Worm (Caenorhabditis elegans): Measurements from ENCODE around the gene oac-37.

oac-37 gene

DNA sequence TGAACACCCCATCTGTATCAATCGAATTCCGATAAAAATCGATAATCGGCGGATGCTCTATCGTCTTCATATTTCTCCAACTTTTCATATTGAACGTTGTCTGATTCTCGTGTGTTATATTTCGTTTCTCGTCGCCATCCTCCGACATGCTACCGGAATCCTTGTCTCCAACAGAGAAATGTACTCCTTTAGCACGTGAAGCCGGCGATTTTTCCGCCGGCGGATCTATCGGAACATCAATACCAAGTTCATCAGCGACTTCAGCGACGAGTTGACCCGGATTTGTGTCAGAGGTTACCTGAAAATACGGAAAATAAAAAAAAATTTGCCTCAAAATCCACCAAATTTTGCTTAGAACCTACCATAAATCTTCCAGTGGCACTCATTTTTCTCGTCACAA lies 30.6 kb upstream of the oac-37 start:
- TF ChIP-seq nhr-25 (tag; optimal IDR thresholded peaks at IDR 0.05) (no peak), lsy-12 (tag; optimal IDR thresholded peaks at IDR 0.05) (no peak), mdl-1 (tag; optimal IDR thresholded peaks at IDR 0.05) (no peak), lin-15B (tag; optimal IDR thresholded peaks at IDR 0.05) (no peak), lin-39 (tag; optimal IDR thresholded peaks at IDR 0.05) (no peak), egl-27 (tag; optimal IDR thresholded peaks at IDR 0.05) (no peak), fkh-2 (tag; optimal IDR thresholded peaks at IDR 0.05) (no peak), ZK546.5 (tag; optimal IDR thresholded peaks at IDR 0.05) (no peak), pqm-1 (tag; optimal IDR thresholded peaks at IDR 0.05) (no peak), unc-39 (tag; optimal IDR thresholded peaks at IDR 0.05) (no peak), egl-5 (tag; optimal IDR thresholded peaks at IDR 0.05) (no peak), nhr-28 (tag; optimal IDR thresholded peaks at IDR 0.05) (no peak), tbx-2 (tag; optimal IDR thresholded peaks at IDR 0.05) (no peak), unc-62 (GFP tag; optimal IDR thresholded peaks at IDR 0.05) (no peak), nhr-11 (tag; optimal IDR thresholded peaks at IDR 0.05) (no peak), fos-1 (tag; optimal IDR thresholded peaks at IDR 0.05) (no peak), nhr-12 (tag; optimal IDR thresholded peaks at IDR 0.05) (no peak), ceh-28 (tag; optimal IDR thresholded peaks at IDR 0.05) (no peak), nhr-23 (tag; optimal IDR thresholded peaks at IDR 0.05) (no peak)

DNA sequence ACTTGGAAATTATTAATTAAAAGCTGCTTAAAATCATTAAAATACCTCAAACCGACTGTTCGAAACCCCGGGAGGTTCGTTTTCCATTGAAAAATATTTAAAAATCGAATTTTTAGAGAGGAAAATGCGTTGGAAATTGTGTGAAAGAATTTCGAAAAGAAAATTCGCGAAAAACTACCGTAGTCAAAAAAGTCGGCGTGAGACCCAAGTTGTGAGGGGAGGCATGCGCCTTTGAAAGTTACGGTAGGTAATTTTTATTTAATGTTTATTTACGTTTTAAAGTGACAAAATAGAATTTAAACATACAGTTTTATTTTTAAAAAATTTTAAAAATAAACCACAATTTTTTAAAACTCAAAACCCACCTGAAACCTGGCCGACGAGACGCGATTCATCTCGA lies 30.1 kb upstream of the oac-37 start:
- peak; percentile 51 for TF ChIP-seq snpc-4 (tag; optimal IDR thresholded peaks at IDR 0.05)
- no peak for TF ChIP-seq nhr-12 (tag; optimal IDR thresholded peaks at IDR 0.05)

DNA sequence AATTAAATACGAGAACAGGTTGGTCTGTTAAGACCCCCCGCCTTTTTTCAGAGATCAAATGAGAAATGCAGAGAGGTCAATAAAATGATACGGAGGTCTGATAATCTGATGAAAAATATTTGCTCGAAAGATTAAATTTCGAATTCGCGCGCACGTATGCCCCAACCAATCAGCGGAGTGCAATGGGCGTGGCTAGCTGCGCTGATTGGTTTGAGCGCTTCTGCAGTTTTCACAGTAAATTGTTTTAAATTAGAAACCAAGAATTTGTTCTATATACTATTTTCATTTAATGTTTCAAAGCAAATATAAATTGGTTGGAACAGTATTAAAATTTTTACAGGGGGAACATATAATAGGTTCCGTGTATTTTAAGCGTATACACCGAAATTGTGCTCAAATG lies 26.4 kb upstream of the oac-37 start:
- TF ChIP-seq nfya-1 (tag; optimal IDR thresholded peaks at IDR 0.05; ENCODE audit: insufficient read depth) (peak; percentile 81), unc-39 (tag; optimal IDR thresholded peaks at IDR 0.05) (no peak), lsy-12 (tag; optimal IDR thresholded peaks at IDR 0.05) (no peak), lin-15B (tag; optimal IDR thresholded peaks at IDR 0.05) (no peak)

DNA sequence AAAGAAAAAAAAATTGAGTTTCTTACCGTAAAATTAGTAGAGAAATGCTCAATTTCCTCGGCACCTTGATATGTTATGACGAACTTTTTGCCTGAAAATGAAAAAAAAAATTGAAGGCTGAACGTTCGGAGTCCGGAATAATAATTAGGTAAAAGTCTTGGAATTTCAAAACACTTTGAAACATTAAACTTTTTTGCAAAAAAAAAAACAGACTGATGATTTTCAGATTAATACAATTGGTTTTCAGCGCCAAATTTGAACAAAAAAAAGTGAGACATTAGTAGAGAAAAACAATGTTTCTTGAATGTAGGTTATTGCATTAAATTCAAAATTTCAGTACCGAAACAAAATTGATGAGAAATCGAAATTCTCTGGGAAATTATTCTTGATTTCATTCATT lies 21.7 kb upstream of the oac-37 start, which contains the start of gene nkcc-1:
TSS of gene nkcc-1 (minus strand) at position 101 of the 400 bp plus-strand sequence.
- TF ChIP-seq fkh-10 (GFP tag; optimal IDR thresholded peaks at IDR 0.05): no peak
- TF ChIP-seq elt-2 (tag; optimal IDR thresholded peaks at IDR 0.05): no peak
- TF ChIP-seq elt-3 (tag; optimal IDR thresholded peaks at IDR 0.05): no peak
- TF ChIP-seq fkh-2 (tag; optimal IDR thresholded peaks at IDR 0.05): no peak
- no peak for TF ChIP-seq nhr-77 (tag; optimal IDR thresholded peaks at IDR 0.05)
- TF ChIP-seq egl-5 (tag; optimal IDR thresholded peaks at IDR 0.05): no peak
- TF ChIP-seq nhr-237 (tag; optimal IDR thresholded peaks at IDR 0.05): no peak
- no peak for TF ChIP-seq ZK546.5 (tag; optimal IDR thresholded peaks at IDR 0.05)
- no peak for TF ChIP-seq R02D3.7 (tag; optimal IDR thresholded peaks at IDR 0.05)
- no peak for TF ChIP-seq pha-4 (tag; optimal IDR thresholded peaks at IDR 0.05)
- no peak for TF ChIP-seq ceh-16 (tag; optimal IDR thresholded peaks at IDR 0.05)

DNA sequence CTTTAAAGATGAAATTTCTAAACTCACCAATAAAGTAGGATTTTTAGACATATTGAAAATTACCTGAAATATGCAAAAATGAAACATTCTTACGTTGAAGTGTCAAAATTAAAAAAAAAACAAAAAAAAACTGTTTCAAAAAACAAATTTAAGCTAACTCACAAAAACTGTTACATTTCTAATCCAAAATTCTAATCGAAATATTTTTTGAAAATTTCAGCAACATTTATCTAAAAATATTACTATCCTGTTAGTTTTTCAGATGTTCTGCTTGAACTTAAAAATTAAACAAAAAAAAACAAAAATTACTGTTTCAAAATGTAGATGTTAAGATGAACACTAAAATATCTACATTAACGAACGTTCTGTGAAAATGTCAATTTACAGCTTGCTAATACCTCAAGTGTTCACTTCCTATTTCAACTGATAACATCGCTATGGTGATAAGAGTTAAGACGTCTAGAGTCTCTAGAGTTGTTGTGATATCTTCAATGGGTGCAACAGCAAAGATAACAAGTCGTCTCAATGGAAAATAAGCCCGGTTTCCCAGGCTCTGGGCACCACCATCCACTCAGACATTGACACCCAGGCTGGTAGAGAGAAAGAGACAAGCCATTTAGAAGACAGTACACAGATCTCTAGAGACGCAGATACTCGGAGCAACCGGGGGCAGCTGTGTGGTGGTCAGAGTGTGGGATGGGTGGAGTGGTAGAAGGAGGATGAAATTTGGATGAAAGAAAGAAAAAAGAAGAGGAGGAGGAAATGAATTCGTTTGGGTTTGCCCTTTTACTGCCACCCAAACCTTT lies 17.7 kb upstream of the oac-37 start, which contains the start of gene H12I19.115:
TSS of gene H12I19.115 (minus strand) at position 51 of the 806 bp plus-strand sequence.
- TF ChIP-seq egl-5 (tag; optimal IDR thresholded peaks at IDR 0.05): no peak
- peak; percentile 66 for TF ChIP-seq nfya-1 (tag; optimal IDR thresholded peaks at IDR 0.05; ENCODE audit: insufficient read depth)
- no peak for TF ChIP-seq daf-12 (tag; optimal IDR thresholded peaks at IDR 0.05)
- TF ChIP-seq ztf-4 (tag; optimal IDR thresholded peaks at IDR 0.05): no peak
- peak; percentile 58 for TF ChIP-seq lin-39 (tag; optimal IDR thresholded peaks at IDR 0.05)
- no peak for TF ChIP-seq mdl-1 (tag; optimal IDR thresholded peaks at IDR 0.05)
- TF ChIP-seq elt-2 (tag; optimal IDR thresholded peaks at IDR 0.05): peak; percentile 69
- no peak for TF ChIP-seq mml-1 (tag; optimal IDR thresholded peaks at IDR 0.05)

DNA sequence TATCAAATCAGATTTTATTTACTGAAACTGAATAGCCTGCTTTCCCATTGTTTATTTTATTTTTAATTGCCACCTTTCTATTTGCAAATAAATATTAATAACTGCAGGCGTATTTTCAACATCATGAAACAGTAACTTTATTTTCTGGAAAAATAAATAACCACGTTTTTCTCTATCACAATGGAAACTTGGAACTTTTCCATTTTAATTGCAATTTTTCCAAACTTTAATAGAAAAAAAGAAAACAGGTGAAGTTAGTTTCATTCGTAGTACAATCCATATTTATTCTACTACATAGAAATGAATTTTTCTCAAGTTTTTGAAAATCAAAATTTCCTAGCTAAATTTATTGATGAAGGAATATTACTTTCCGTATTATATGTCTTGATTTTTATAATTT lies 16.6 kb upstream of the oac-37 start, which contains the start of gene srz-42:
TSS of gene srz-42 (plus strand) at position 301 of the 400 bp plus-strand sequence.
- TF ChIP-seq pha-4 (tag; optimal IDR thresholded peaks at IDR 0.05) (no peak), nhr-25 (tag; optimal IDR thresholded peaks at IDR 0.05) (no peak), mdl-1 (tag; optimal IDR thresholded peaks at IDR 0.05) (no peak), ceh-28 (tag; optimal IDR thresholded peaks at IDR 0.05) (no peak), daf-12 (tag; optimal IDR thresholded peaks at IDR 0.05) (no peak), nhr-28 (tag; optimal IDR thresholded peaks at IDR 0.05) (no peak), elt-2 (tag; optimal IDR thresholded peaks at IDR 0.05) (no peak), egl-5 (tag; optimal IDR thresholded peaks at IDR 0.05) (no peak), ZK546.5 (tag; optimal IDR thresholded peaks at IDR 0.05) (no peak), aly-2 (tag; optimal IDR thresholded peaks at IDR 0.05) (no peak), lsy-12 (tag; optimal IDR thresholded peaks at IDR 0.05) (no peak), nhr-12 (tag; optimal IDR thresholded peaks at IDR 0.05) (no peak), ceh-9 (tag; optimal IDR thresholded peaks at IDR 0.05) (no peak), ama-1 (optimal IDR thresholded peaks at IDR 0.05) (no peak), ztf-4 (tag; optimal IDR thresholded peaks at IDR 0.05) (no peak), fkh-2 (tag; optimal IDR thresholded peaks at IDR 0.05) (no peak), unc-39 (tag; optimal IDR thresholded peaks at IDR 0.05) (no peak), fkh-10 (GFP tag; optimal IDR thresholded peaks at IDR 0.05) (no peak), eor-1 (tag; optimal IDR thresholded peaks at IDR 0.05) (no peak)

All from whole organism, L3 larva.